Fruit fly (Drosophila melanogaster): ENCODE data around the gene CG15478.
A peak's percentile ranks its signal among the peaks of the same experiment; 100 is the strongest.

CG15478 gene

dm6 chrX:7698000-7698896, 19.5 kb downstream of the CG15478 start (continued):
- TF ChIP-seq C15 (GFP tag; IDR thresholded peaks at IDR 0.05) (peak; percentile 88), nau (GFP tag; optimal IDR thresholded peaks at IDR 0.05) (peak; percentile 95), Ets97D (GFP tag; optimal IDR thresholded peaks at IDR 0.05) (peak; percentile 74), cwo (GFP tag; optimal IDR thresholded peaks at IDR 0.05) (peak; percentile 96)

dm6 chrX:7696711-7697654, 20.7 kb downstream of the CG15478 start:
- peak; percentile 95 for TF ChIP-seq CG9817 (tag; optimal IDR thresholded peaks at IDR 0.05)
- TF ChIP-seq Taf1 (GFP tag; IDR thresholded peaks at IDR 0.05), result peak; percentile 94
- TF ChIP-seq CG3281 (GFP tag; optimal IDR thresholded peaks at IDR 0.05), result peak; percentile 97
- no peak for TF ChIP-seq vnd (GFP tag; IDR thresholded peaks at IDR 0.05; ENCODE audit: partially characterized antibody)
- TF ChIP-seq CG10209 (GFP tag; optimal IDR thresholded peaks at IDR 0.05), result peak; percentile 92
- peak; percentile 73 for TF ChIP-seq Asciz (GFP tag; optimal IDR thresholded peaks at IDR 0.05)
- TF ChIP-seq CG9727 (GFP tag; optimal IDR thresholded peaks at IDR 0.05), result peak; percentile 90
- no peak for TF ChIP-seq Opbp (GFP tag; IDR thresholded peaks at IDR 0.05; ENCODE audit: partially characterized antibody)
- TF ChIP-seq Lhr (GFP tag; optimal IDR thresholded peaks at IDR 0.05), result no peak
- TF ChIP-seq nerfin-1 (tag; optimal IDR thresholded peaks at IDR 0.05), result peak; percentile 67
- peak; percentile 91 for TF ChIP-seq CG11456 (GFP tag; IDR thresholded peaks at IDR 0.05)
- TF ChIP-seq CG17829 (tag; optimal IDR thresholded peaks at IDR 0.05), result peak; percentile 85
- peak; percentile 57 for TF ChIP-seq zen (tag; optimal IDR thresholded peaks at IDR 0.05)
- no peak for TF ChIP-seq CG15479 (GFP tag; optimal IDR thresholded peaks at IDR 0.05)
- peak; percentile 75 for TF ChIP-seq Six4 (GFP tag; optimal IDR thresholded peaks at IDR 0.05)
- no peak for TF ChIP-seq CG4707 (GFP tag; optimal IDR thresholded peaks at IDR 0.05)
- TF ChIP-seq sim (GFP tag; IDR thresholded peaks at IDR 0.05), result peak; percentile 55; the same call in 1 of the 2 replicates
- peak; percentile 65 for TF ChIP-seq oc (tag; optimal IDR thresholded peaks at IDR 0.05)
- peak; percentile 86 for TF ChIP-seq CG7786 (GFP tag; optimal IDR thresholded peaks at IDR 0.05)
- peak; percentile 97 for TF ChIP-seq row (GFP tag; IDR thresholded peaks at IDR 0.05)
- TF ChIP-seq Hr3 (GFP tag; optimal IDR thresholded peaks at IDR 0.05), result peak; percentile 77
- TF ChIP-seq CG9215 (GFP tag; IDR thresholded peaks at IDR 0.05), result peak; percentile 90
- no peak for TF ChIP-seq HLH4C (GFP tag; IDR thresholded peaks at IDR 0.05; ENCODE audit: partially characterized antibody)
- TF ChIP-seq gt (GFP tag; IDR thresholded peaks at IDR 0.05), result peak; percentile 26; the same call in 1 of the 2 replicates
- TF ChIP-seq sens (GFP tag), result peak; percentile 94
- TF ChIP-seq Dad (GFP tag; optimal IDR thresholded peaks at IDR 0.05), result peak; percentile 59
- peak; percentile 66; the same call in 1 of the 4 replicates for TF ChIP-seq chinmo (GFP tag; IDR thresholded peaks at IDR 0.05; ENCODE audit: partially characterized antibody)
- TF ChIP-seq Elba2 (GFP tag; optimal IDR thresholded peaks at IDR 0.05), result no peak
- peak; percentile 74 for TF ChIP-seq ab (GFP tag; optimal IDR thresholded peaks at IDR 0.05)
- peak; percentile 64 for TF ChIP-seq disco-r (GFP tag; optimal IDR thresholded peaks at IDR 0.05)
- peak; percentile 63 for TF ChIP-seq CG10979 (tag; optimal IDR thresholded peaks at IDR 0.05)
- peak; percentile 78 for TF ChIP-seq CG18262 (tag; optimal IDR thresholded peaks at IDR 0.05)
- TF ChIP-seq Lpt (GFP tag; optimal IDR thresholded peaks at IDR 0.05), result no peak
- peak; percentile 32; the same call in 1 of the 2 replicates for TF ChIP-seq dati (GFP tag; IDR thresholded peaks at IDR 0.05)
- TF ChIP-seq CG8281 (tag; optimal IDR thresholded peaks at IDR 0.05), result peak; percentile 72
- TF ChIP-seq bowl (GFP tag; IDR thresholded peaks at IDR 0.05), result peak; percentile 47; the same call in 1 of the 2 replicates
- peak; percentile 79; the same call in 2 of the 3 replicates for TF ChIP-seq gce (GFP tag; IDR thresholded peaks at IDR 0.05)
- TF ChIP-seq Fer3 (tag; optimal IDR thresholded peaks at IDR 0.05), result peak; percentile 94
- peak; percentile 92 for TF ChIP-seq tgo (GFP tag; IDR thresholded peaks at IDR 0.05)
- TF ChIP-seq ttk (GFP tag; IDR thresholded peaks at IDR 0.05), result peak; percentile 82

Measured in whole organism, embryonic.